Fruit fly (Drosophila melanogaster) whole organism, embryonic: ENCODE results near the gene CG4957.

Source experiments
- BEAF-32 ChIP-seq: fragments of 200-800 bp; sonication (Bioruptor generic); optimal IDR thresholded peaks from 3 replicates; lab custom pipeline; 2017; ENCODE audit warnings: missing biosample characterization, missing genetic modification characterization, mild to moderate bottlenecking, moderate library complexity, missing genetic modification reagents
- CG14860 ChIP-seq: fragments of 200-800 bp; sonication (Bioruptor generic); IDR thresholded peaks from 3 replicates; pipeline ENCODE4 v1.3.6; 2022; ENCODE audit warnings: missing biosample characterization, missing genetic modification characterization; ENCODE audit not compliant: partially characterized antibody
- CG1602 ChIP-seq: fragments of 200-800 bp; sonication (Bioruptor generic); optimal IDR thresholded peaks from 3 replicates; lab custom pipeline; 2016; ENCODE audit warnings: missing biosample characterization, missing genetic modification characterization
- CG1603 ChIP-seq: fragments of 200-800 bp; sonication (Bioruptor generic); optimal IDR thresholded peaks from 2 replicates; lab custom pipeline; 2019; ENCODE audit warnings: missing biosample characterization, mild to moderate bottlenecking, missing genetic modification characterization, moderate library complexity
- CG16813 ChIP-seq: fragments of 200-800 bp; sonication (Bioruptor generic); IDR thresholded peaks from 3 replicates; pipeline ENCODE4 v1.3.6; 2022; ENCODE audit warnings: missing biosample characterization, missing genetic modification characterization; ENCODE audit not compliant: partially characterized antibody
- CG17361 ChIP-seq: fragments of 200-800 bp; sonication (Bioruptor generic); IDR thresholded peaks from 3 replicates; pipeline ENCODE4 v1.3.6; 2022; ENCODE audit warnings: missing biosample characterization, missing genetic modification characterization
- CG18011 ChIP-seq: fragments of 200-800 bp; sonication (Bioruptor generic); optimal IDR thresholded peaks from 2 replicates; lab custom pipeline; 2017; ENCODE audit warnings: missing biosample characterization, missing genetic modification characterization, mild to moderate bottlenecking, moderate library complexity, missing genotype
- CG31224 ChIP-seq: fragments of 200-800 bp; sonication (Bioruptor generic); IDR thresholded peaks from 2 replicates; pipeline ENCODE4 v1.3.6; 2022; ENCODE audit warnings: missing biosample characterization, missing genetic modification characterization
- CG3281 ChIP-seq: fragments of 200-800 bp; sonication (Bioruptor generic); optimal IDR thresholded peaks from 3 replicates; lab custom pipeline; 2017; ENCODE audit warnings: missing biosample characterization, mild to moderate bottlenecking, missing genetic modification characterization
- CG34376 ChIP-seq: fragments of 200-800 bp; sonication (Bioruptor generic); optimal IDR thresholded peaks from 2 replicates; lab custom pipeline; 2018; ENCODE audit warnings: missing biosample characterization, mild to moderate bottlenecking, missing genetic modification characterization
- CG4360 ChIP-seq: fragments of 200-800 bp; sonication (Bioruptor generic); IDR thresholded peaks from 2 replicates; pipeline ENCODE4 v1.3.6; 2022; ENCODE audit warnings: missing biosample characterization, missing genetic modification characterization
- CG4424 ChIP-seq: fragments of 200-800 bp; sonication (Bioruptor generic); optimal IDR thresholded peaks from 3 replicates; lab custom pipeline; 2016; ENCODE audit warnings: missing biosample characterization, missing genetic modification characterization
- CG6683 ChIP-seq: fragments of 200-800 bp; sonication (Bioruptor generic); optimal IDR thresholded peaks from 2 replicates; lab custom pipeline; 2017; ENCODE audit warnings: missing biosample characterization, mild to moderate bottlenecking, missing genetic modification characterization, missing genetic modification reagents
- CG6791 ChIP-seq: fragments of 200-800 bp; sonication (Bioruptor generic); IDR thresholded peaks from 3 replicates; pipeline ENCODE4 v1.3.6; 2022; ENCODE audit warnings: missing biosample characterization, missing genetic modification characterization; ENCODE audit not compliant: partially characterized antibody
- CG8281 ChIP-seq: fragments of 200-800 bp; sonication (Bioruptor generic); optimal IDR thresholded peaks from 2 replicates; lab custom pipeline; 2018; ENCODE audit warnings: missing biosample characterization, mild to moderate bottlenecking, missing genetic modification characterization, moderate library complexity
- CG9797 ChIP-seq: fragments of 200-800 bp; sonication (Bioruptor generic); optimal IDR thresholded peaks from 3 replicates; lab custom pipeline; 2018; ENCODE audit warnings: missing biosample characterization, mild to moderate bottlenecking, missing genetic modification characterization
- CG9817 ChIP-seq: fragments of 200-800 bp; sonication (Bioruptor generic); optimal IDR thresholded peaks from 2 replicates; lab custom pipeline; 2018; ENCODE audit warnings: missing biosample characterization, mild to moderate bottlenecking, missing genetic modification characterization, moderate library complexity
- D19B ChIP-seq: fragments of 200-800 bp; sonication (Bioruptor generic); optimal IDR thresholded peaks from 2 replicates; lab custom pipeline; 2017; ENCODE audit warnings: missing biosample characterization, mild to moderate bottlenecking, missing genetic modification characterization
- Dad ChIP-seq: fragments of 200-800 bp; sonication (Bioruptor generic); optimal IDR thresholded peaks from 3 replicates; lab custom pipeline; 2016; ENCODE audit warnings: missing biosample characterization, missing genetic modification characterization
- Dip2 ChIP-seq: fragments of 200-800 bp; sonication (Bioruptor generic); IDR thresholded peaks from 2 replicates; pipeline ENCODE4 v1.3.6; 2022; ENCODE audit warnings: missing biosample characterization, missing genetic modification characterization
- Doc3 ChIP-seq: fragments of 200-800 bp; sonication (Bioruptor generic); IDR thresholded peaks from 3 replicates; pipeline ENCODE4 v1.3.6; 2022; ENCODE audit warnings: missing biosample characterization, missing genetic modification characterization; ENCODE audit not compliant: partially characterized antibody
- HLHmδ ChIP-seq: fragments of 200-800 bp; sonication (Bioruptor generic); optimal IDR thresholded peaks from 2 replicates; lab custom pipeline; 2018; ENCODE audit warnings: missing biosample characterization, mild to moderate bottlenecking, missing genetic modification characterization, moderate library complexity
- HmgZ ChIP-seq: fragments of 200-800 bp; sonication (Bioruptor generic); optimal IDR thresholded peaks from 2 replicates; lab custom pipeline; 2018; ENCODE audit warnings: missing biosample characterization, mild to moderate bottlenecking, missing genetic modification characterization
- Hmx ChIP-seq: fragments of 200-800 bp; sonication (Bioruptor generic); optimal IDR thresholded peaks from 2 replicates; lab custom pipeline; 2016; ENCODE audit warnings: missing biosample characterization, missing genetic modification characterization
- Ravus ChIP-seq: fragments of 200-800 bp; sonication (Bioruptor generic); IDR thresholded peaks from 2 replicates; pipeline ENCODE4 v1.3.6; 2022; ENCODE audit warnings: missing biosample characterization, missing genetic modification characterization
- Six4 ChIP-seq: fragments of 200-800 bp; sonication (Bioruptor generic); optimal IDR thresholded peaks from 2 replicates; lab custom pipeline; 2016; ENCODE audit warnings: missing biosample characterization, missing genetic modification characterization
- Trl ChIP-seq, 3 experiments: fragments of >200 bp in 2 of 3; fragments of 200-800 bp in 1 of 3; sonication (Bioruptor generic) in 1 of 3; optimal IDR thresholded peaks; 2 replicates in 1 of 3; 3 replicates in 2 of 3; lab custom pipeline; 2016 to 2017; ENCODE audit warnings: missing biosample characterization in 1 of 3, missing genetic modification characterization in 1 of 3
- abd-A ChIP-seq: fragments of 200-800 bp; sonication (Bioruptor generic); optimal IDR thresholded peaks from 3 replicates; lab custom pipeline; 2019; ENCODE audit warnings: missing biosample characterization, mild to moderate bottlenecking, missing genetic modification characterization, moderate library complexity
- az2 ChIP-seq: fragments of 200-800 bp; sonication (Bioruptor generic); optimal IDR thresholded peaks from 3 replicates; lab custom pipeline; 2016; ENCODE audit warnings: missing biosample characterization, missing genetic modification characterization
- br ChIP-seq: fragments of >200 bp; optimal IDR thresholded peaks from 2 replicates; lab custom pipeline; 2017
- cato ChIP-seq: fragments of 200-800 bp; sonication (Bioruptor generic); optimal IDR thresholded peaks from 2 replicates; lab custom pipeline; 2016; ENCODE audit warnings: missing biosample characterization, missing genetic modification characterization, borderline replicate concordance
- ci ChIP-seq: fragments of 200-800 bp; sonication (Bioruptor generic); IDR thresholded peaks from 3 replicates; pipeline ENCODE4 v1.3.6; 2022; ENCODE audit warnings: missing biosample characterization, missing genetic modification characterization
- corto ChIP-seq: fragments of 200-800 bp; sonication (Bioruptor generic); optimal IDR thresholded peaks from 2 replicates; lab custom pipeline; 2016; ENCODE audit warnings: missing biosample characterization, mild to moderate bottlenecking, missing genetic modification characterization, moderate library complexity
- dmrt99B ChIP-seq: fragments of 200-800 bp; sonication (Bioruptor generic); optimal IDR thresholded peaks from 2 replicates; lab custom pipeline; 2018; ENCODE audit warnings: missing biosample characterization, mild to moderate bottlenecking, missing genetic modification characterization, moderate library complexity
- eyg ChIP-seq: fragments of 200-800 bp; sonication (Bioruptor generic); optimal IDR thresholded peaks from 3 replicates; lab custom pipeline; 2016; ENCODE audit warnings: missing biosample characterization, missing genetic modification characterization
- fd96Cb ChIP-seq: fragments of 200-800 bp; sonication (Bioruptor generic); optimal IDR thresholded peaks from 2 replicates; lab custom pipeline; 2018; ENCODE audit warnings: missing biosample characterization, mild to moderate bottlenecking, missing genetic modification characterization, moderate library complexity
- gcm2 ChIP-seq: fragments of 200-800 bp; sonication (Bioruptor generic); optimal IDR thresholded peaks from 2 replicates; lab custom pipeline; 2016; ENCODE audit warnings: missing biosample characterization, missing genetic modification characterization
- gem ChIP-seq: fragments of 200-800 bp; sonication (Bioruptor generic); optimal IDR thresholded peaks from 2 replicates; lab custom pipeline; 2019; ENCODE audit warnings: missing biosample characterization, mild to moderate bottlenecking, missing genetic modification characterization, moderate library complexity
- gfzf ChIP-seq: fragments of 200-800 bp; sonication (Bioruptor generic); optimal IDR thresholded peaks from 2 replicates; lab custom pipeline; 2016; ENCODE audit warnings: missing biosample characterization, mild to moderate bottlenecking, missing genetic modification characterization, moderate library complexity
- hbn ChIP-seq: fragments of 200-800 bp; sonication (Bioruptor generic); IDR thresholded peaks from 2 replicates; pipeline ENCODE4 v1.3.6; 2022; ENCODE audit warnings: missing biosample characterization, missing genetic modification characterization; ENCODE audit not compliant: partially characterized antibody
- her ChIP-seq: fragments of 200-800 bp; sonication (Bioruptor generic); optimal IDR thresholded peaks from 2 replicates; lab custom pipeline; 2016; ENCODE audit warnings: missing biosample characterization, missing genetic modification characterization
- jumu ChIP-seq: fragments of 200-800 bp; sonication (Bioruptor generic); optimal IDR thresholded peaks from 3 replicates; lab custom pipeline; 2016; ENCODE audit warnings: missing biosample characterization, missing genetic modification characterization
- phol ChIP-seq: fragments of 200-800 bp; sonication (Bioruptor generic); optimal IDR thresholded peaks from 3 replicates; lab custom pipeline; 2018; ENCODE audit warnings: missing biosample characterization, mild to moderate bottlenecking, missing genetic modification characterization, moderate library complexity
- pita ChIP-seq: fragments of 200-800 bp; sonication (Bioruptor generic); optimal IDR thresholded peaks from 2 replicates; lab custom pipeline; 2017; ENCODE audit warnings: missing biosample characterization, mild to moderate bottlenecking, missing genetic modification characterization
- pzg ChIP-seq: fragments of 200-800 bp; sonication (Bioruptor generic); optimal IDR thresholded peaks from 3 replicates; lab custom pipeline; 2018; ENCODE audit warnings: missing biosample characterization, mild to moderate bottlenecking, missing genetic modification characterization, moderate library complexity
- row ChIP-seq: fragments of 200-800 bp; sonication (Bioruptor generic); IDR thresholded peaks from 3 replicates; pipeline ENCODE4 v1.3.6; 2022; ENCODE audit warnings: missing biosample characterization, missing genetic modification characterization
- seq ChIP-seq: fragments of 200-800 bp; sonication (Bioruptor generic); IDR thresholded peaks from 2 replicates; pipeline ENCODE4 v1.3.6; 2022; ENCODE audit warnings: missing biosample characterization, missing genetic modification characterization
- ssp ChIP-seq: fragments of 200-800 bp; sonication (Bioruptor generic); IDR thresholded peaks from 2 replicates; pipeline ENCODE4 v1.3.6; 2022; ENCODE audit warnings: missing biosample characterization, missing genetic modification characterization
- sug ChIP-seq: fragments of 200-800 bp; optimal IDR thresholded peaks from 2 replicates; lab custom pipeline; 2019; ENCODE audit warnings: missing biosample characterization, mild to moderate bottlenecking, missing genetic modification characterization, moderate library complexity
- zf30C ChIP-seq: fragments of 200-800 bp; sonication (Bioruptor generic); optimal IDR thresholded peaks from 3 replicates; lab custom pipeline; 2018; ENCODE audit warnings: missing biosample characterization, mild to moderate bottlenecking, missing genetic modification characterization

Gene CG4957

dm6 chr2L:10230455-10230854 is 38.2 kb upstream of the CG4957 start:
- TF ChIP-seq CG1602 (GFP tag; lab: Kevin White, UChicago) (no peak), sug (tag; lab: Kevin White, UChicago) (no peak), gcm2 (GFP tag; lab: Kevin White, UChicago) (no peak), CG17361 (GFP tag; lab: Robert Waterston, UW) (0 out of 3 replicates have a peak, but pooled peaks have one; percentile 10), cato (GFP tag; lab: Kevin White, UChicago) (no peak), Dad (no peak), Hmx (GFP tag; lab: Kevin White, UChicago) (no peak), pita (GFP tag; lab: Kevin White, UChicago) (no peak), Dip2 (GFP tag; lab: Robert Waterston, UW) (no peak), pzg (GFP tag; lab: Kevin White, UChicago) (peak; percentile 13), CG1603 (peak; percentile 7), gem (tag; lab: Kevin White, UChicago) (no peak), Ravus (no peak), abd-A (tag; lab: Kevin White, UChicago) (no peak), CG6791 (GFP tag; lab: Robert Waterston, UW) (peak; percentile 60; the same call in 2 of the 3 replicates), ssp (no peak), CG4360 (GFP tag; lab: Robert Waterston, UW) (no peak), CG16813 (GFP tag; lab: Robert Waterston, UW) (peak; percentile 62; the same call in 2 of the 3 replicates), Trl (optimal IDR thresholded peaks at IDR 0.05; lab: Kevin White, UChicago) (no peak), Trl (GFP tag; optimal IDR thresholded peaks at IDR 0.05; lab: Kevin White, UChicago) (no peak), corto (GFP tag; lab: Kevin White, UChicago) (no peak), Doc3 (GFP tag; lab: Robert Waterston, UW) (no peak), CG8281 (tag; lab: Kevin White, UChicago) (no peak), CG9817 (tag; lab: Kevin White, UChicago) (no peak), fd96Cb (tag; lab: Kevin White, UChicago) (no peak), ci (no peak), CG34376 (GFP tag; lab: Kevin White, UChicago) (no peak), dmrt99B (tag; lab: Kevin White, UChicago) (no peak), HLHmδ (GFP tag; lab: Kevin White, UChicago) (no peak), CG3281 (GFP tag; lab: Kevin White, UChicago) (no peak), jumu (GFP tag; lab: Kevin White, UChicago) (no peak), BEAF-32 (GFP tag; lab: Kevin White, UChicago) (peak; percentile 62), phol (tag; lab: Kevin White, UChicago) (peak; percentile 99), HmgZ (tag; lab: Kevin White, UChicago) (no peak), eyg (GFP tag; lab: Kevin White, UChicago) (no peak), gfzf (GFP tag; lab: Kevin White, UChicago) (peak; percentile 41), D19B (GFP tag; lab: Kevin White, UChicago) (no peak), CG14860 (GFP tag; lab: Robert Waterston, UW) (0 out of 3 replicates have a peak, but pooled peaks have one; percentile 35), hbn (GFP tag; lab: Robert Waterston, UW) (0 out of 2 replicates have a peak, but pooled peaks have one; percentile 30), br (lab: Kevin White, UChicago) (no peak), row (GFP tag; lab: Robert Waterston, UW) (peak; percentile 36; the same call in 2 of the 3 replicates), her (GFP tag; lab: Kevin White, UChicago) (no peak), Six4 (GFP tag; lab: Kevin White, UChicago) (no peak), CG9797 (GFP tag; lab: Kevin White, UChicago) (peak; percentile 28), CG4424 (GFP tag; lab: Kevin White, UChicago) (no peak), CG6683 (no peak), zf30C (GFP tag; lab: Kevin White, UChicago) (no peak), seq (GFP tag; lab: Robert Waterston, UW) (peak; percentile 25; the same call in 1 of the 2 replicates), az2 (GFP tag; lab: Kevin White, UChicago) (no peak), CG31224 (GFP tag; lab: Robert Waterston, UW) (no peak), CG18011 (GFP tag; lab: Kevin White, UChicago) (no peak)
